Fruit fly (Drosophila melanogaster) whole organism, embryonic: ENCODE data around the gene CG17190.

Experiments
- Bgb ChIP-seq: fragments of 200-800 bp; sonication (Bioruptor generic); IDR thresholded peaks from 2 replicates; pipeline ENCODE4 v1.3.6; 2022; ENCODE audit warnings: missing biosample characterization, missing genetic modification characterization; ENCODE audit not compliant: partially characterized antibody
- CG10147 ChIP-seq: fragments of 200-800 bp; sonication (Bioruptor generic); optimal IDR thresholded peaks from 2 replicates; lab custom pipeline; 2019; ENCODE audit warnings: missing biosample characterization, mild to moderate bottlenecking, missing genetic modification characterization, moderate library complexity
- CG11696 ChIP-seq: fragments of 200-800 bp; sonication (Bioruptor generic); IDR thresholded peaks from 2 replicates; pipeline ENCODE4 v1.3.6; 2022; ENCODE audit warnings: missing biosample characterization, missing genetic modification characterization
- CG12219 ChIP-seq: fragments of 200-800 bp; sonication (Bioruptor generic); optimal IDR thresholded peaks from 3 replicates; lab custom pipeline; 2018; ENCODE audit warnings: missing biosample characterization, mild to moderate bottlenecking, missing genetic modification characterization
- CG12769 ChIP-seq: fragments of 200-800 bp; sonication (Bioruptor generic); optimal IDR thresholded peaks from 2 replicates; lab custom pipeline; 2019; ENCODE audit warnings: missing biosample characterization, mild to moderate bottlenecking, missing genetic modification characterization, moderate library complexity
- CG13624 ChIP-seq: fragments of 200-800 bp; sonication (Bioruptor generic); optimal IDR thresholded peaks from 2 replicates; lab custom pipeline; 2016; ENCODE audit warnings: missing biosample characterization, missing genetic modification characterization
- CG13775 ChIP-seq: fragments of 200-800 bp; sonication (Bioruptor generic); optimal IDR thresholded peaks from 3 replicates; lab custom pipeline; 2017; ENCODE audit warnings: missing biosample characterization, mild to moderate bottlenecking, missing genetic modification characterization
- CG14667 ChIP-seq: fragments of 200-800 bp; sonication (Bioruptor generic); IDR thresholded peaks from 2 replicates; pipeline ENCODE4 v1.3.6; 2022; ENCODE audit warnings: missing biosample characterization, missing genetic modification characterization
- CG16813 ChIP-seq: fragments of 200-800 bp; sonication (Bioruptor generic); IDR thresholded peaks from 3 replicates; pipeline ENCODE4 v1.3.6; 2022; ENCODE audit warnings: missing biosample characterization, missing genetic modification characterization; ENCODE audit not compliant: partially characterized antibody
- CG2199 ChIP-seq: fragments of 200-800 bp; sonication (Bioruptor generic); IDR thresholded peaks from 3 replicates; pipeline ENCODE4 v1.3.6; 2022; ENCODE audit warnings: missing biosample characterization, missing genetic modification characterization
- CG2889 ChIP-seq: fragments of 200-800 bp; sonication (Bioruptor generic); IDR thresholded peaks from 3 replicates; pipeline ENCODE4 v1.3.6; 2022; ENCODE audit warnings: missing biosample characterization, missing genetic modification characterization
- CG30431 ChIP-seq: fragments of 200-800 bp; sonication (Bioruptor generic); optimal IDR thresholded peaks from 2 replicates; lab custom pipeline; 2017; ENCODE audit warnings: missing biosample characterization, missing genetic modification characterization
- CG32767 ChIP-seq: fragments of 200-800 bp; sonication (Bioruptor generic); IDR thresholded peaks from 2 replicates; pipeline ENCODE4 v1.3.6; 2022; ENCODE audit warnings: missing biosample characterization, missing genetic modification characterization
- CG4328 ChIP-seq: fragments of 200-800 bp; sonication (Bioruptor generic); optimal IDR thresholded peaks from 3 replicates; lab custom pipeline; 2017; ENCODE audit warnings: missing biosample characterization, missing genetic modification reagents, missing genetic modification characterization
- CG4707 ChIP-seq: fragments of 200-800 bp; sonication (Bioruptor generic); optimal IDR thresholded peaks from 2 replicates; lab custom pipeline; 2018; ENCODE audit warnings: missing biosample characterization, mild to moderate bottlenecking, missing genetic modification characterization, moderate library complexity
- CG4730 ChIP-seq: fragments of 200-800 bp; sonication (Bioruptor generic); IDR thresholded peaks from 2 replicates; pipeline ENCODE4 v1.3.6; 2022; ENCODE audit warnings: missing biosample characterization, missing genetic modification characterization
- CG4854 ChIP-seq: fragments of 200-800 bp; sonication (Bioruptor generic); optimal IDR thresholded peaks from 2 replicates; lab custom pipeline; 2016; ENCODE audit warnings: missing biosample characterization, missing genetic modification characterization, inconsistent platforms
- CG6791 ChIP-seq: fragments of 200-800 bp; sonication (Bioruptor generic); IDR thresholded peaks from 3 replicates; pipeline ENCODE4 v1.3.6; 2022; ENCODE audit warnings: missing biosample characterization, missing genetic modification characterization; ENCODE audit not compliant: partially characterized antibody
- CG6813 ChIP-seq: fragments of 200-800 bp; sonication (Bioruptor generic); optimal IDR thresholded peaks from 2 replicates; lab custom pipeline; 2017; ENCODE audit warnings: missing biosample characterization, missing genetic modification characterization, mild to moderate bottlenecking, moderate library complexity, missing genetic modification reagents
- CG7357 ChIP-seq: fragments of 200-800 bp; sonication (Bioruptor generic); IDR thresholded peaks from 3 replicates; pipeline ENCODE4 v1.3.6; 2022; ENCODE audit warnings: missing biosample characterization, missing genetic modification characterization
- CG7928 ChIP-seq: fragments of 200-800 bp; sonication (Bioruptor generic); optimal IDR thresholded peaks from 2 replicates; lab custom pipeline; 2017; ENCODE audit warnings: missing biosample characterization, mild to moderate bottlenecking, missing genetic modification characterization
- CG8089 ChIP-seq: fragments of 200-800 bp; sonication (Bioruptor generic); optimal IDR thresholded peaks from 3 replicates; lab custom pipeline; 2016; ENCODE audit warnings: missing biosample characterization, missing genetic modification characterization
- CG8281 ChIP-seq: fragments of 200-800 bp; sonication (Bioruptor generic); optimal IDR thresholded peaks from 2 replicates; lab custom pipeline; 2018; ENCODE audit warnings: missing biosample characterization, mild to moderate bottlenecking, missing genetic modification characterization, moderate library complexity
- CG8944 ChIP-seq: fragments of 200-800 bp; sonication (Bioruptor generic); optimal IDR thresholded peaks from 3 replicates; lab custom pipeline; 2016; ENCODE audit warnings: missing biosample characterization, missing genetic modification characterization
- CG9215 ChIP-seq: fragments of 200-800 bp; sonication (Bioruptor generic); IDR thresholded peaks from 2 replicates; pipeline ENCODE4 v1.3.6; 2022; ENCODE audit warnings: missing biosample characterization, missing genetic modification characterization
- D19B ChIP-seq: fragments of 200-800 bp; sonication (Bioruptor generic); optimal IDR thresholded peaks from 2 replicates; lab custom pipeline; 2017; ENCODE audit warnings: missing biosample characterization, mild to moderate bottlenecking, missing genetic modification characterization
- Deaf1 ChIP-seq: fragments of 200-800 bp; optimal IDR thresholded peaks from 3 replicates; lab custom pipeline; 2019; ENCODE audit warnings: missing biosample characterization, mild to moderate bottlenecking, missing genetic modification characterization, moderate library complexity
- Fer2 ChIP-seq: fragments of 200-800 bp; sonication (Bioruptor generic); optimal IDR thresholded peaks from 2 replicates; lab custom pipeline; 2018; ENCODE audit warnings: missing biosample characterization, mild to moderate bottlenecking, missing genetic modification characterization, moderate library complexity
- GATAe ChIP-seq: fragments of 200-800 bp; sonication (Bioruptor generic); conservative IDR thresholded peaks from 2 replicates; pipeline ENCODE4 v1.3.6; 2022; ENCODE audit warnings: missing biosample characterization, missing genetic modification characterization
- Hmx ChIP-seq: fragments of 200-800 bp; sonication (Bioruptor generic); optimal IDR thresholded peaks from 2 replicates; lab custom pipeline; 2016; ENCODE audit warnings: missing biosample characterization, missing genetic modification characterization
- Nf-YB ChIP-seq: fragments of 200-800 bp; sonication (Bioruptor generic); optimal IDR thresholded peaks from 3 replicates; lab custom pipeline; 2019; ENCODE audit warnings: missing biosample characterization, mild to moderate bottlenecking, missing genetic modification characterization, moderate library complexity
- Nf-YC ChIP-seq: fragments of 200-800 bp; optimal IDR thresholded peaks from 3 replicates; lab custom pipeline; 2019; ENCODE audit warnings: missing biosample characterization, mild to moderate bottlenecking, missing genetic modification characterization, moderate library complexity
- Sry-β ChIP-seq: fragments of 200-800 bp; sonication (Bioruptor generic); optimal IDR thresholded peaks from 2 replicates; lab custom pipeline; 2018; ENCODE audit warnings: missing biosample characterization, mild to moderate bottlenecking, missing genetic modification characterization, moderate library complexity
- aop ChIP-seq: fragments of 200-800 bp; sonication (Bioruptor generic); IDR thresholded peaks from 2 replicates; pipeline ENCODE4 v1.3.6; 2022; ENCODE audit warnings: missing biosample characterization, missing genetic modification characterization
- bbx ChIP-seq: fragments of 200-800 bp; sonication (Bioruptor generic); IDR thresholded peaks from 2 replicates; pipeline ENCODE4 v1.3.6; 2022; ENCODE audit warnings: missing biosample characterization, missing genetic modification characterization; ENCODE audit not compliant: partially characterized antibody
- bigmax ChIP-seq: fragments of 200-800 bp; sonication (Bioruptor generic); optimal IDR thresholded peaks from 2 replicates; lab custom pipeline; 2018; ENCODE audit warnings: missing biosample characterization, mild to moderate bottlenecking, missing genetic modification characterization
- cad ChIP-seq: fragments of >200 bp; optimal IDR thresholded peaks from 2 replicates; lab custom pipeline; 2017; ENCODE audit warnings: missing biosample characterization, missing genetic modification characterization
- eve ChIP-seq, 2 experiments: fragments of >200 bp; optimal IDR thresholded peaks; 2 replicates each; lab custom pipeline; 2017; ENCODE audit warnings: missing biosample characterization in 2 of 2, missing genetic modification characterization in 2 of 2
- fd3F ChIP-seq: fragments of 200-800 bp; sonication (Bioruptor generic); optimal IDR thresholded peaks from 2 replicates; lab custom pipeline; 2018; ENCODE audit warnings: missing biosample characterization, mild to moderate bottlenecking, missing genetic modification characterization, moderate library complexity
- hb ChIP-seq: fragments of 200-800 bp; sonication (Bioruptor generic); IDR thresholded peaks from 3 replicates; pipeline ENCODE4 v1.3.6; 2022; ENCODE audit warnings: missing biosample characterization, missing genetic modification characterization; ENCODE audit not compliant: partially characterized antibody
- hkb ChIP-seq, 2 experiments: fragments of 200-800 bp in 1 of 2; fragments of >200 bp in 1 of 2; sonication (Bioruptor generic) in 1 of 2; IDR thresholded peaks in 1 of 2; optimal IDR thresholded peaks in 1 of 2; 2 replicates each; pipeline versions ENCODE4 v1.3.6 to Lab custom; 2017 to 2022; ENCODE audit warnings: missing biosample characterization in 1 of 2, missing genetic modification characterization in 1 of 2
- ind ChIP-seq: fragments of 200-800 bp; sonication (Bioruptor generic); optimal IDR thresholded peaks from 3 replicates; lab custom pipeline; 2016; ENCODE audit warnings: missing biosample characterization, missing genetic modification characterization
- maf-S ChIP-seq: fragments of 200-800 bp; sonication (Bioruptor generic); optimal IDR thresholded peaks from 2 replicates; lab custom pipeline; 2016; ENCODE audit warnings: missing biosample characterization, missing genetic modification characterization
- nerfin-2 ChIP-seq: fragments of 200-800 bp; sonication (Bioruptor generic); IDR thresholded peaks from 2 replicates; pipeline ENCODE4 v1.3.6; 2022; ENCODE audit warnings: missing biosample characterization, missing genetic modification characterization; ENCODE audit not compliant: partially characterized antibody
- ranshi ChIP-seq: fragments of 200-800 bp; sonication (Bioruptor generic); IDR thresholded peaks from 2 replicates; pipeline ENCODE4 v1.3.6; 2022; ENCODE audit warnings: missing biosample characterization, missing genetic modification characterization
- run ChIP-seq: fragments of 200-800 bp; sonication (Bioruptor generic); optimal IDR thresholded peaks from 3 replicates; lab custom pipeline; 2018; ENCODE audit warnings: missing biosample characterization, mild to moderate bottlenecking, missing genetic modification characterization
- schlank ChIP-seq: fragments of 200-800 bp; sonication (Bioruptor generic); optimal IDR thresholded peaks from 2 replicates; lab custom pipeline; 2018; ENCODE audit warnings: missing biosample characterization, mild to moderate bottlenecking, missing genetic modification characterization
- usp ChIP-seq: fragments of >200 bp; optimal IDR thresholded peaks from 2 replicates; lab custom pipeline; 2017; ENCODE audit warnings: missing biosample characterization, missing genetic modification characterization
- zen ChIP-seq: fragments of 200-800 bp; sonication (Bioruptor generic); optimal IDR thresholded peaks from 3 replicates; lab custom pipeline; 2018; ENCODE audit warnings: missing biosample characterization, mild to moderate bottlenecking, missing genetic modification characterization, moderate library complexity

CG17190 gene

dm6 chr3R:20035887-20036286, 22.6 kb upstream of the CG17190 start, which contains the start of gene Regnase-1 (continued):
- TF ChIP-seq D19B (GFP tag; lab: Kevin White, UChicago) = peak; percentile 75
- TF ChIP-seq Nf-YC (tag; lab: Kevin White, UChicago) = peak; percentile 78
- peak; percentile 95 for TF ChIP-seq CG13775 (GFP tag; lab: Kevin White, UChicago)
- peak; percentile 66 for TF ChIP-seq Deaf1 (tag; lab: Kevin White, UChicago)
- TF ChIP-seq CG16813 (GFP tag; lab: Robert Waterston, UW) = peak; percentile 96
- no peak for TF ChIP-seq hkb (optimal IDR thresholded peaks at IDR 0.05; lab: Kevin White, UChicago)
- TF ChIP-seq hkb (GFP tag; IDR thresholded peaks at IDR 0.05; lab: Robert Waterston, UW) = peak; percentile 93
- TF ChIP-seq schlank (tag; lab: Kevin White, UChicago) = peak; percentile 91
- peak; percentile 94 for TF ChIP-seq CG13624 (GFP tag; lab: Kevin White, UChicago)
- TF ChIP-seq CG4854 = peak; percentile 87
- TF ChIP-seq CG2199 (GFP tag; lab: Robert Waterston, UW) = 0 out of 3 replicates have a peak, but pooled peaks have one; percentile 32
- TF ChIP-seq nerfin-2 (GFP tag; lab: Robert Waterston, UW) = peak; percentile 89
- TF ChIP-seq Nf-YB (GFP tag; lab: Kevin White, UChicago) = peak; percentile 78
- TF ChIP-seq hb (GFP tag; lab: Robert Waterston, UW) = peak; percentile 93
- TF ChIP-seq cad (GFP tag; lab: Kevin White, UChicago) = no peak
- peak; percentile 94 for TF ChIP-seq CG4328 (GFP tag; lab: Kevin White, UChicago)
- TF ChIP-seq fd3F (GFP tag; lab: Kevin White, UChicago) = peak; percentile 87
- TF ChIP-seq aop (GFP tag; lab: Robert Waterston, UW) = no peak
- TF ChIP-seq CG32767 (GFP tag; lab: Robert Waterston, UW) = peak; percentile 82
- TF ChIP-seq zen = peak; percentile 83
- peak; percentile 60 for TF ChIP-seq CG8944 (GFP tag; lab: Kevin White, UChicago)
- TF ChIP-seq CG12769 (tag; lab: Kevin White, UChicago) = no peak
- peak; percentile 41; the same call in 1 of the 2 replicates for TF ChIP-seq CG9215 (GFP tag; lab: Robert Waterston, UW)
- peak; percentile 91 for TF ChIP-seq Fer2 (tag; lab: Kevin White, UChicago)
- TF ChIP-seq bigmax (GFP tag; lab: Kevin White, UChicago) = peak; percentile 86
- peak; percentile 98 for TF ChIP-seq CG6791 (GFP tag; lab: Robert Waterston, UW)
- TF ChIP-seq CG2889 (GFP tag; lab: Robert Waterston, UW) = 0 out of 3 replicates have a peak, but pooled peaks have one; percentile 35
- TF ChIP-seq CG14667 (GFP tag; lab: Robert Waterston, UW) = peak; percentile 48; the same call in 1 of the 2 replicates
- TF ChIP-seq usp (GFP tag; lab: Kevin White, UChicago) = no peak
- peak; percentile 93 for TF ChIP-seq CG4707 (GFP tag; lab: Kevin White, UChicago)
- TF ChIP-seq CG8281 (tag; lab: Kevin White, UChicago) = peak; percentile 77
- peak; percentile 54 for TF ChIP-seq CG30431
- peak; percentile 80 for TF ChIP-seq run
- peak; percentile 97 for TF ChIP-seq CG6813 (GFP tag; lab: Kevin White, UChicago)
- peak; percentile 90 for TF ChIP-seq CG8089 (GFP tag; lab: Kevin White, UChicago)
- TF ChIP-seq CG12219 (GFP tag; lab: Kevin White, UChicago) = peak; percentile 93
- TF ChIP-seq bbx = peak; percentile 96
- peak; percentile 71 for TF ChIP-seq ind (GFP tag; lab: Kevin White, UChicago)
- TF ChIP-seq ranshi (GFP tag; lab: Robert Waterston, UW) = peak; percentile 76; the same call in 1 of the 2 replicates
- peak; percentile 98 for TF ChIP-seq Bgb (GFP tag; lab: Robert Waterston, UW)
- TF ChIP-seq Sry-β (GFP tag; lab: Kevin White, UChicago) = peak; percentile 74
- TF ChIP-seq Hmx (GFP tag; lab: Kevin White, UChicago) = no peak
- peak; percentile 86 for TF ChIP-seq CG10147 (GFP tag; lab: Kevin White, UChicago)
- TF ChIP-seq maf-S (GFP tag; lab: Kevin White, UChicago) = peak; percentile 84
- peak; percentile 67 for TF ChIP-seq CG7928 (GFP tag; lab: Kevin White, UChicago)
- no peak for TF ChIP-seq eve (GFP tag; optimal IDR thresholded peaks at IDR 0.05; lab: Kevin White, UChicago)
- TF ChIP-seq CG4730 = peak; percentile 73
- TF ChIP-seq CG7357 (GFP tag; lab: Robert Waterston, UW) = no peak
- TF ChIP-seq CG11696 = peak; percentile 82
- peak; percentile 68 for TF ChIP-seq GATAe (GFP tag; lab: Robert Waterston, UW)
